Worm (Caenorhabditis elegans): ENCODE data around the gene C09G9.8.

- TF ChIP-seq tra-4 (tag; optimal IDR thresholded peaks at IDR 0.05) (no peak), aly-1 (tag; optimal IDR thresholded peaks at IDR 0.05) (no peak), hmg-4 (GFP tag; optimal IDR thresholded peaks at IDR 0.05) (no peak), ets-7 (tag; optimal IDR thresholded peaks at IDR 0.05) (no peak), ama-1 (optimal IDR thresholded peaks at IDR 0.05) (no peak), flt-1 (GFP tag; IDR thresholded peaks at IDR 0.05) (no peak), hnd-1 (tag; optimal IDR thresholded peaks at IDR 0.05) (no peak), pes-1 (GFP tag; IDR thresholded peaks at IDR 0.05) (no peak), tbx-11 (GFP tag; IDR thresholded peaks at IDR 0.05) (no peak), hmbx-1 (tag; optimal IDR thresholded peaks at IDR 0.05) (no peak), B0310.2 (tag; optimal IDR thresholded peaks at IDR 0.05) (no peak)
Observed at ce11 chrIV:8886228-8886627, 4.9 kb downstream of the C09G9.8 start, which contains the start of gene C09G9.5.
